Worm (Caenorhabditis elegans) whole organism, midembryonic: ENCODE measurements around the gene R12C12.6.

Experiments used
- T22C8.4 ChIP-seq: fragments of 200-800 bp; sonication (Bioruptor generic); IDR thresholded peaks from 2 replicates; pipeline ENCODE4 v1.3.6; 2022; ENCODE audit warnings: missing genetic modification characterization, missing compliant biosample characterization
- cog-1 ChIP-seq: sonication (generic microtip); optimal IDR thresholded peaks from 2 replicates; lab custom pipeline; 2016; ENCODE audit warnings: missing genetic modification characterization, missing compliant biosample characterization
- med-1 ChIP-seq: sonication (generic microtip); optimal IDR thresholded peaks from 2 replicates; lab custom pipeline; 2017; ENCODE audit warnings: missing genetic modification characterization, mild to moderate bottlenecking, missing compliant biosample characterization, antibody characterized with exemption, missing genetic modification reagents; ENCODE audit not compliant: insufficient read depth
- ref-1 ChIP-seq: fragments of 200-800 bp; sonication (Bioruptor generic); conservative IDR thresholded peaks from 2 replicates; pipeline ENCODE4 v1.3.6; 2022; ENCODE audit warnings: missing genetic modification reagents, missing genetic modification characterization, missing compliant biosample characterization
- tab-1 ChIP-seq: fragments of 200-800 bp; sonication (Bioruptor generic); IDR thresholded peaks from 2 replicates; pipeline ENCODE4 v1.3.6; 2022; ENCODE audit warnings: missing genetic modification characterization, missing compliant biosample characterization
- ztf-29 ChIP-seq: fragments of 200-800 bp; sonication (Bioruptor generic); IDR thresholded peaks from 2 replicates; pipeline ENCODE4 v1.3.6; 2022; ENCODE audit warnings: missing genetic modification reagents, missing genetic modification characterization, missing compliant biosample characterization

ce11 chrII:6020353-6020752 is 27.3 kb downstream of the R12C12.6 start, which contains the start of gene ZK84.1:
- TF ChIP-seq ztf-29 (GFP tag; lab: Robert Waterston, UW) (no peak), med-1 (no peak), cog-1 (tag; lab: Kevin White, UChicago) (no peak), T22C8.4 (GFP tag; lab: Robert Waterston, UW) (no peak), tab-1 (no peak), ref-1 (GFP tag; lab: Robert Waterston, UW) (no peak)
